Fruit fly (Drosophila melanogaster) S2 (cell line): ENCODE results near the gene CG45122.

Experiments
- CG8478 ChIP-seq: fragments of >200 bp; optimal IDR thresholded peaks from 2 replicates; lab custom pipeline; 2018
- CTCF ChIP-seq, 2 experiments: fragments of >200 bp; optimal IDR thresholded peaks; 2 replicates each; lab custom pipeline; 2018

CG45122 gene

dm6 chr3R:13018284-13018900 is 25.6 kb upstream of the CG45122 start:
- TF ChIP-seq CG8478 (lab: Kevin White, UChicago) (no peak), CTCF (optimal IDR thresholded peaks at IDR 0.05; lab: Kevin White, UChicago) (no peak)

DNA sequence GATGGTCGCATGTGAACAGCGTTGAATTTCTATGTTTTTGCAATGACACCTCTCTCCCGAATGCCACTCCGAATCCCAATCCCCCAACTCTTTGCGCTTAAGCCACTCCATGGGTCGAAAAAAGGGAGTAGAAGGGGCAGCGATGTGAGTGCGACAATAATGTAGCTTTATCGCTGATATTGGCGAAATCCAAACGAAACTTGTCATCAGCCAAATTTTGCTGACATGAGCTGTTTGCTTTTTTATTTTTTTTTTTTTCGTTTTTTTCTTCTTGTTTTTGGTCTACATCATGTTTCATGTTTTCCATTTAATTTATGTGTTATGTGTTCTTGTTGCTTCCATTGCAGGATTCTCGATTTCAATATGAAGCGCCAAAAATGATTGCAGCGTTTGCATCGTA is 25.0 kb upstream of the CG45122 start:
- TF ChIP-seq CG8478 (lab: Kevin White, UChicago) (no peak), CTCF (optimal IDR thresholded peaks at IDR 0.05; lab: Kevin White, UChicago) (no peak)

- TF ChIP-seq CTCF (optimal IDR thresholded peaks at IDR 0.05; lab: Kevin White, UChicago) = no peak
- TF ChIP-seq CG8478 (lab: Kevin White, UChicago) = no peak
These were observed 13.4 kb upstream of the CG45122 start, which contains the start of the genes CG46281 and CG46280 for dm6 chr3R:13030257-13031173. Gene CG46281, minus strand, starts transcription at chr3R:13030307. Gene CG46280, minus strand, starts transcription at chr3R:13030659.

DNA sequence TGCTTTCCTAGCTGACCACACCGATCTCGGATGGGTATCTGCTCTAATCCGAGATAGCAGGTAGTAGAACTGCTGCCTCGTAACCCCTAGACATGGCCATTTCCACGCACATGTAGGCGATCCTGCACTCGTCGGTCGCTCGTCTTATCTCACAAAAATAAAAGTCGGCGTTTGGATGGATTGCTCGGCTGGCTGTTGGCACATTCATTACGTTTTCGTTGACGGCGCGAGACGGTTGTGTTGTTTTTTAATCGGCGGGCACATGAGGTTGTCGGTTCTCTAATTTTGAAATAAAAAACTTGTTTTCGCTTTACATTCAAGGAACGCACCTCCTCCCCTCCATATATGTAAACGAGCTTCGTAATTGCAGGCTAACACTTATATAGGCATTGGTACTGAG is 11.6 kb upstream of the CG45122 start, which contains the start of gene ry:
Gene ry, plus strand, starts transcription at position 206 of the 400 bp plus-strand sequence.
- TF ChIP-seq CG8478 (lab: Kevin White, UChicago) (no peak), CTCF (optimal IDR thresholded peaks at IDR 0.05; lab: Kevin White, UChicago) (no peak)

- TF ChIP-seq CTCF (optimal IDR thresholded peaks at IDR 0.05; lab: Kevin White, UChicago) (no peak), CG8478 (lab: Kevin White, UChicago) (no peak)
These were observed 10.9 kb upstream of the CG45122 start for dm6 chr3R:13032975-13033445.

DNA sequence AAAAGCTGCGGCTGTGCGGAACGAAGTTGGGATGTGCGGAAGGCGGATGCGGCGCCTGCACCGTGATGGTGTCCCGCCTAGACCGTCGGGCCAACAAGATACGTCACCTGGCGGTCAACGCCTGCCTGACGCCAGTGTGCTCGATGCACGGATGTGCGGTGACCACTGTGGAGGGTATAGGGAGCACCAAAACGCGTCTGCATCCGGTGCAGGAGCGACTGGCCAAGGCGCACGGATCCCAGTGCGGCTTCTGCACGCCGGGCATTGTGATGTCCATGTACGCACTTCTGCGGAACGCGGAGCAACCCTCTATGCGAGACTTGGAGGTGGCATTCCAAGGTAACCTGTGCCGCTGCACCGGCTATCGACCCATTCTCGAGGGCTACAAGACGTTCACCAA is 10.3 kb upstream of the CG45122 start:
- TF ChIP-seq CTCF (optimal IDR thresholded peaks at IDR 0.05; lab: Kevin White, UChicago) = no peak
- TF ChIP-seq CG8478 (lab: Kevin White, UChicago) = no peak

- TF ChIP-seq CG8478 (lab: Kevin White, UChicago) (no peak), CTCF (optimal IDR thresholded peaks at IDR 0.05; lab: Kevin White, UChicago) (no peak)
These were observed 7.9 kb upstream of the CG45122 start for dm6 chr3R:13036064-13036463.

DNA sequence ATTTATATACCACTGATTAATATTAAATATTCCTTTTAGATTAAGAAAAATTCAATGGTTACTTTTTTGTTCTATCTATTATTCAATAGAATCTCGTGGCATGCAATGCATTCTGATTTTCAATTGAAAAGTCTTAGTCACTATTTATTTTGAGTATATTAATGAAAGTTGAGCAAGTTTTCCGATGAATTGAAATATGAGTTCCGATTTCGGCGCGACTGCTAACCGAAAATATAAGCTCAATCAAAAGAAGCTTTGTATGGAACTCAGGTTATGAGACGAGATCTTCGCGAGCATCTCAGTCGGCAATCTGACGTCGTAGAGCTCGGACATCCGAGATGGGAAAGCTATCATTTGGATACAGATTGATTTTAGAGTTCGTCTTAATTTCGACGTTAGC is 5.9 kb upstream of the CG45122 start, which contains the start of gene CG11668:
Gene CG11668, plus strand, starts transcription at position 301 of the 400 bp plus-strand sequence.
- TF ChIP-seq CTCF (optimal IDR thresholded peaks at IDR 0.05; lab: Kevin White, UChicago) = no peak
- TF ChIP-seq CG8478 (lab: Kevin White, UChicago) = no peak

DNA sequence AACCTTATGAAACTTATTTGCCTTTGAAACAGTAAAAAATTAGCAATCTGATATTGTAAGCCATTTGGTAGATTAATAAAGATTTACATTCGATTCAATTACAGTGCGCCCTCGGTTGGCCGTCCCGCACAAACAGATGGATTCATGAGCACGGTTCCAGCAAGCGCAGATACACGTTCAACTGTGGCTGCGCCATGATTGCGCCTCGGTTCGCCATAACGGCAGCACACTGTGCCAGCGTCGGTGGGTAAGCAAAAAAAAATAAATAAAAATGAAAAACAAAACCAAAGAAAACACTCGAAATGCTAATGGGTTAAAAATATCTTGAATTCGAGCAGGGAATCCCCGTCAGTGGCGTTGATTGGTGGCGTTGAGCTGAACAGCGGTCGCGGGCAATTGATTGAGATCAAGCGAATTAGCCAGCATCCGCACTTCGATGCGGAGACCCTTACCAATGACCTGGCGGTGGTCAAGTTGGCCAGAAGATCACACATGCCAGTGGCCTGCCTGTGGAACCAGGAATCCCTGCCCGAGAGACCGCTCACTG is 4.8 kb upstream of the CG45122 start:
- TF ChIP-seq CG8478 (lab: Kevin White, UChicago) = no peak
- no peak for TF ChIP-seq CTCF (optimal IDR thresholded peaks at IDR 0.05; lab: Kevin White, UChicago)

- TF ChIP-seq CTCF (optimal IDR thresholded peaks at IDR 0.05; lab: Kevin White, UChicago) = no peak
These were observed 2.2 kb upstream of the CG45122 start, which contains the start of gene CG11670 for dm6 chr3R:13041750-13042149. Gene CG11670, plus strand, starts transcription at chr3R:13042050.

DNA sequence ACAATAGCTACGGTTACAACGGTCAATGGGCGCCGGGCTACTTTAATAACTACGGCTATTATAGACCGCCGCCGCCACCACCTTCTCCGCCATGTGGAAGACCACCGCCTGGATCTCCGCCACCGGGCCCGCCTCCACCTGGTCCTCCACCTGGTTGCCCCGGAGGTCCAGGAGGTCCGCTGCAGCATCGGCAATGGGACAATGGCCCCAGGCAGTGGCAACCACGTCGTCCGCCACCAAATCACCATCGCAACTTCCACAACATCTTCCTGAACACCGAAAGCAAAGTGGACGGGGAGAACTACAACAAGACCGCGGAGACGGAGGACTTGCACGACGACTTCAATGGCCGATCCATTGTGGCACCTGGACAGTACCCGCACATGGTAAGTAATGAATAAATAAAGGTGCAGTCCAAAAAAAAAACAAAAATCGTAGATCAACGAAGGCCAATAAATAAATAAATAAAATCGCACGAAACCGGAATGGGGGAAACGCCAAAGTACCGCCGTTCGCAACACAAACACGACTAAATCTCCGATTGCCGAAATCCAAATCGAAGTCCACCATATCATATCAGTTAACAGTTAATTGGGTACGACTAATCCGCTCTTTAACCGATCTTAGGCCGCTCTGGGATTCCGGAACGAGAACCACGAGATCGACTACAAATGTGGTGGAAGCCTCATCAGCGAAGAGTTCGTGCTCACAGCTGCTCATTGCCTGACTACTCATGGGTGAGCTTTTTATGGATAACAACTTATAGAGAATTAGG is 1.5 kb upstream of the CG45122 start, which contains the start of gene snk:
Gene snk, minus strand, starts transcription at position 513 of the 775 bp plus-strand sequence.
- TF ChIP-seq CTCF (optimal IDR thresholded peaks at IDR 0.05; lab: Kevin White, UChicago) (no peak), CG8478 (lab: Kevin White, UChicago) (no peak)

- no peak for TF ChIP-seq CTCF (optimal IDR thresholded peaks at IDR 0.05; lab: Kevin White, UChicago)
- TF ChIP-seq CG8478 (lab: Kevin White, UChicago) = no peak
These were observed 502 bp downstream of the CG45122 start, which contains the start of gene Hsc70-2 for dm6 chr3R:13044459-13044858. Gene Hsc70-2, plus strand, starts transcription at chr3R:13044759.

DNA sequence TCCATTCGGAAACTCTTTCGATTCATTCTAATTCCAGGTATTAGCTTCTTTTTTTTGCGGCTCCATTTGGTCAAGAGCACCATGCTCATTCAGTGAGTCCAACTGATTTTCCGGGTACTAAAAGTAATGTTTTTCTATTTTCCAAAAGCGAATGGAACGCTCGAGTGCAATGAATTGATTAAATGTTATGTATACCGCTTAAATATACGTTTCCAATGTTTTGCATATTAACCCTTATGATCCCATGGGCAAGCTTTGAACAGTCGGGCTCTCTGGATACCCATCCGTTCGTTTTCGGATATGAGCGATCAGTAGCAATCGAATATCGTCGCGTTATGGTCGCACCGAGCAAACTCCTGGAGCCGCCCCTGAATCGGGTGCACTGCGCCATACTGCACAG is 3.5 kb downstream of the CG45122 start, which contains the start of gene CG31157:
Gene CG31157, plus strand, starts transcription at position 301 of the 400 bp plus-strand sequence.
- TF ChIP-seq CG8478 (lab: Kevin White, UChicago) (no peak), CTCF (optimal IDR thresholded peaks at IDR 0.05; lab: Kevin White, UChicago) (no peak)

DNA sequence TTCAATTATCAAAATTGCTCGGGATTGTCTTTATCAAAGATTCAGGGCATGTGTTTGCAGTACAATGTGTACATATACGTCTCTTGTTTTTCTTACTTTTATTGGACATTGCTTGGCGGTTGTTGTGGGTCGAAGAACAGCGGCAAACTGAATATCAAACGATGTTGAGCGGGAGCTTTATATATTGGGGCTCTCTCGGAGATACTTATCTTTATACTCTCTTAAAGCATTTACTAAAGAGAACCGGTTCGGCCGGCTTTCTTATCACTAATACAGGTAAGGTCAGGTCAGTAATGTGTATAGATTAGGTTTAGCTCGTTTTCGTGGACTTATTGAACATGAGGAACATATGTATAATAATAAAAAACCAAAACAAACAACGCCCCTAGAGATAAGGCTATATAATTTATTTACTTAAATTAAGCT is 7.4 kb downstream of the CG45122 start, which contains the start of gene CG7966:
Gene CG7966, minus strand, starts transcription at position 156 of the 426 bp plus-strand sequence.
- TF ChIP-seq CTCF (optimal IDR thresholded peaks at IDR 0.05; lab: Kevin White, UChicago) (no peak), CG8478 (lab: Kevin White, UChicago) (no peak)
